Fruit fly (Drosophila melanogaster) whole organism, pupa: ENCODE data around the gene CG17572.

ENCODE experiments used
- CG10348 ChIP-seq: fragments of 200-800 bp; sonication (Bioruptor generic); IDR thresholded peaks from 2 replicates; pipeline ENCODE4 v1.3.6; 2022; ENCODE audit warnings: missing biosample characterization, missing genetic modification characterization
- CG12605 ChIP-seq: fragments of 200-800 bp; sonication (Bioruptor generic); IDR thresholded peaks from 2 replicates; pipeline ENCODE4 v1.3.6; 2022; ENCODE audit warnings: missing biosample characterization, missing genetic modification characterization
- CG13204 ChIP-seq: fragments of 200-800 bp; sonication (Bioruptor generic); optimal IDR thresholded peaks from 2 replicates; lab custom pipeline; 2018; ENCODE audit warnings: missing biosample characterization, mild to moderate bottlenecking, missing genetic modification characterization, moderate library complexity
- CG14655 ChIP-seq: fragments of 200-800 bp; sonication (Bioruptor generic); optimal IDR thresholded peaks from 3 replicates; lab custom pipeline; 2017; ENCODE audit warnings: mild to moderate bottlenecking, missing biosample characterization, missing genetic modification reagents, missing genetic modification characterization
- CG15710 ChIP-seq: fragments of 200-800 bp; sonication (Bioruptor generic); optimal IDR thresholded peaks from 2 replicates; lab custom pipeline; 2018; ENCODE audit warnings: missing biosample characterization, mild to moderate bottlenecking, missing genetic modification characterization, moderate library complexity
- CG17806 ChIP-seq: fragments of 200-800 bp; sonication (Bioruptor generic); optimal IDR thresholded peaks from 2 replicates; lab custom pipeline; 2018; ENCODE audit warnings: missing biosample characterization, mild to moderate bottlenecking, missing genetic modification characterization, moderate library complexity
- CG32121 ChIP-seq: fragments of 200-800 bp; sonication (Bioruptor generic); IDR thresholded peaks from 2 replicates; pipeline ENCODE4 v1.3.6; 2022; ENCODE audit warnings: missing biosample characterization, missing genetic modification characterization
- CG34367 ChIP-seq: fragments of 200-800 bp; sonication (Bioruptor generic); optimal IDR thresholded peaks from 2 replicates; lab custom pipeline; 2018; ENCODE audit warnings: missing biosample characterization, mild to moderate bottlenecking, missing genetic modification characterization
- CG4496 ChIP-seq: fragments of 200-800 bp; sonication (Bioruptor generic); IDR thresholded peaks from 3 replicates; pipeline ENCODE4 v1.3.6; 2022; ENCODE audit warnings: missing biosample characterization, missing genetic modification characterization
- CG8159 ChIP-seq: fragments of 200-800 bp; sonication (Bioruptor generic); optimal IDR thresholded peaks from 3 replicates; lab custom pipeline; 2018; ENCODE audit warnings: missing biosample characterization, mild to moderate bottlenecking, missing genetic modification characterization, moderate library complexity
- CG8301 ChIP-seq: fragments of 200-800 bp; sonication (Bioruptor generic); optimal IDR thresholded peaks from 2 replicates; lab custom pipeline; 2018; ENCODE audit warnings: missing biosample characterization, mild to moderate bottlenecking, missing genetic modification characterization
- CG9948 ChIP-seq: fragments of 200-800 bp; sonication (Bioruptor generic); optimal IDR thresholded peaks from 2 replicates; lab custom pipeline; 2018; ENCODE audit warnings: missing biosample characterization, mild to moderate bottlenecking, missing genetic modification characterization, moderate library complexity
- D1 ChIP-seq: fragments of 200-800 bp; sonication (Bioruptor generic); optimal IDR thresholded peaks from 2 replicates; lab custom pipeline; 2018; ENCODE audit warnings: missing biosample characterization, mild to moderate bottlenecking, missing genetic modification characterization, moderate library complexity
- EcR ChIP-seq: fragments of 200-800 bp; sonication (Bioruptor generic); optimal IDR thresholded peaks from 3 replicates; lab custom pipeline; 2019; ENCODE audit warnings: missing biosample characterization, missing genetic modification characterization, mild to moderate bottlenecking, moderate library complexity, missing genetic modification reagents
- Ets98B ChIP-seq: fragments of 200-800 bp; sonication (Bioruptor generic); IDR thresholded peaks from 2 replicates; pipeline ENCODE4 v1.3.6; 2022; ENCODE audit warnings: missing biosample characterization, missing genetic modification characterization
- Pif1A ChIP-seq: fragments of 200-800 bp; sonication (Bioruptor generic); optimal IDR thresholded peaks from 3 replicates; lab custom pipeline; 2016; ENCODE audit warnings: missing biosample characterization, missing genetic modification characterization
- Pif1B ChIP-seq: fragments of 200-800 bp; sonication (Bioruptor generic); optimal IDR thresholded peaks from 3 replicates; lab custom pipeline; 2016; ENCODE audit warnings: missing biosample characterization, missing genetic modification characterization
- Snoo ChIP-seq: fragments of 200-800 bp; sonication (Bioruptor generic); optimal IDR thresholded peaks from 3 replicates; lab custom pipeline; 2017; ENCODE audit warnings: missing biosample characterization, mild to moderate bottlenecking, missing genetic modification characterization, inconsistent platforms
- fd96Ca ChIP-seq: fragments of 200-800 bp; sonication (Bioruptor generic); IDR thresholded peaks from 3 replicates; pipeline ENCODE4 v1.3.6; 2022; ENCODE audit warnings: missing biosample characterization, missing genetic modification characterization
- gl ChIP-seq: fragments of 200-800 bp; sonication (Bioruptor generic); optimal IDR thresholded peaks from 2 replicates; lab custom pipeline; 2018; ENCODE audit warnings: missing biosample characterization, mild to moderate bottlenecking, missing genetic modification characterization
- rn ChIP-seq: fragments of 200-800 bp; sonication (Bioruptor generic); IDR thresholded peaks from 2 replicates; pipeline ENCODE4 v1.3.6; 2022; ENCODE audit warnings: missing biosample characterization, missing genetic modification characterization

Gene CG17572

DNA sequence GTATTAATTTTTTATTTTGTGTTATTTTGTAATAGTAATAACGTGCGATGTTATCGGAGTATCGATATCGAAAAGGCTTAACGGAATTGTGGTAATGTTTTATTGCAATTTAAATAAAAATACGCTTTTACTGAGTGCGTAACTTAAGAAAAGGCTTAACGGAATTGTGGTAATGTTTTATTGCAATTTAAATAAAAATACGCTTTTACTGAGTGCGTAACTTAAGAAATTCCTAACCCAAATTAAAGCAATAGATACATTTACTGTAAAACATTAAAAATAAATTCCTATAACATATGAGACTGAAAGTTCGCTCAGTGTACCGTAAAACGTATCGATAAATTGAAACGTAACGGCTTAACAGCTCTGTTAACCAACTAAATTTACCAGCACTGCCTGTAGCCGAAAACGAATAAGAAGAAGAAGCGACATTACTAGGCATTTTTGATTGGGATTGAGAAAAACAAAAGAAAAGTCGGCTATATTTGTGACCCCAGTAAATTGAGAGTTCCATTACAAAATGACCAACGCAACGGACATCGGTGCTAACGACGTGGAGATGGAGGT, 22.3 kb downstream of the CG17572 start, which contains the start of gene Rpn3:
TSS of gene Rpn3 (plus strand) at position 257 of the 567 bp plus-strand sequence.
- peak; percentile 75 for TF ChIP-seq CG8159 (tag; lab: Kevin White, UChicago)
- TF ChIP-seq Snoo (tag; lab: Kevin White, UChicago): peak; percentile 60
- no peak for TF ChIP-seq Pif1A (GFP tag; lab: Kevin White, UChicago)
- TF ChIP-seq D1: no peak
- TF ChIP-seq fd96Ca (GFP tag; lab: Robert Waterston, UW): peak; percentile 45; the same call in 1 of the 3 replicates
- peak; percentile 76 for TF ChIP-seq rn
- TF ChIP-seq CG14655 (GFP tag; lab: Kevin White, UChicago): no peak
- TF ChIP-seq CG17806: peak; percentile 78
- peak; percentile 78 for TF ChIP-seq Ets98B
- peak; percentile 77 for TF ChIP-seq CG15710 (tag; lab: Kevin White, UChicago)
- peak; percentile 93 for TF ChIP-seq CG4496 (GFP tag; lab: Robert Waterston, UW)
- TF ChIP-seq CG32121 (GFP tag; lab: Robert Waterston, UW): peak; percentile 87
- no peak for TF ChIP-seq EcR (GFP tag; lab: Kevin White, UChicago)
- TF ChIP-seq gl (tag; lab: Kevin White, UChicago): peak; percentile 39
- TF ChIP-seq CG9948 (tag; lab: Kevin White, UChicago): peak; percentile 74
- TF ChIP-seq CG34367 (tag; lab: Kevin White, UChicago): peak; percentile 61
- TF ChIP-seq CG8301 (tag; lab: Kevin White, UChicago): peak; percentile 71
- peak; percentile 64; the same call in 1 of the 2 replicates for TF ChIP-seq CG12605

DNA sequence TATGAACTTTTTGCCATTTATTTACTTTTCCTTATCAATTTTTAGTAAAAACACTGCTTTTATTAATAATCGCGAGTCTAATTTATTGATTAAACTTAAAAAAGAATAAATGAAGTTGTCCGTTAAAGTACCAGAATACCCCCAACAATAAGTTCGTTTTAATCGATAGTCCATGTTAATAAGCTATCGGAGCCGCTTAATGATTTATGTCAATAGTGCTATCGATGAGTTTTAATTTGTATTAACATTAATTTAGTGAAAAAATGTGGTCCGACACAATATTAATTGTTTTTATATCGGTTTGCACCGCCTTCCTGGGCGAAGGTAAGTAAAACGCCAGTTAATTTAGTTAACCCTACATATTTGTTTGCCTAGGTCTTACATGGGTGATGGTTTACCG, 25.0 kb downstream of the CG17572 start, which contains the start of gene CG10470:
TSS of gene CG10470 (plus strand) at position 165 of the 400 bp plus-strand sequence.
- TF ChIP-seq CG14655 (GFP tag; lab: Kevin White, UChicago): no peak
- no peak for TF ChIP-seq CG8301 (tag; lab: Kevin White, UChicago)
- no peak for TF ChIP-seq Snoo (tag; lab: Kevin White, UChicago)
- no peak for TF ChIP-seq Pif1B
- TF ChIP-seq Pif1A (GFP tag; lab: Kevin White, UChicago): no peak
- TF ChIP-seq CG8159 (tag; lab: Kevin White, UChicago): peak; percentile 4

DNA sequence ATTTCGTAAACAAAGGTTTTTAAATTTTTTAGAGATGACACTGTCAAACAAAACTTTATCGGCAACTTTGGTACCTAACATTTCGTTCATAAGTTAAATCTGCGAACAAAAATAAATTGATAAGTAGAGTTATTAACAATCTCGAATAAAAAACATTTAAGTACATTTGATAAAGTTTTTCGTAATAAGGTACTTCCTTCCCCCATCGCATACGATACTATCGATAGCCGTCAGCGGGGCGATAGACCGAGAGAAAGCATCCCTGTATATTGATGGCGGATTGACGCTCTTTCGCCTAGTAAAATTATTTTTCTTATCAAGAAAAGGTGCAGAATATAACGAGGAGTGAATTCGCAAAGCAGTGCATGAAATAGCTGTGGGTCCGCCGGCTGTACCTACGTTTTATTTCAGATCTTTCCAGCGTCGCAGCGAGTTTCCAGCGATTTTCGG, 28.8 kb downstream of the CG17572 start, which contains the start of the genes Ttc19 and Acn:
TSS of gene Ttc19 (minus strand) at position 38 of the 450 bp plus-strand sequence.
TSS of gene Acn (plus strand) at position 245 of the 450 bp plus-strand sequence.
- peak; percentile 78 for TF ChIP-seq CG32121 (GFP tag; lab: Robert Waterston, UW)
- TF ChIP-seq CG13204 (GFP tag; lab: Kevin White, UChicago): no peak
- peak; percentile 71 for TF ChIP-seq CG8159 (tag; lab: Kevin White, UChicago)
- no peak for TF ChIP-seq CG12605
- TF ChIP-seq Pif1B: no peak
- TF ChIP-seq CG10348 (GFP tag; lab: Robert Waterston, UW): no peak
- no peak for TF ChIP-seq EcR (GFP tag; lab: Kevin White, UChicago)
- TF ChIP-seq Pif1A (GFP tag; lab: Kevin White, UChicago): no peak
- TF ChIP-seq CG8301 (tag; lab: Kevin White, UChicago): no peak
- TF ChIP-seq CG4496 (GFP tag; lab: Robert Waterston, UW): peak; percentile 83; the same call in 2 of the 3 replicates
- peak; percentile 26 for TF ChIP-seq gl (tag; lab: Kevin White, UChicago)
- peak; percentile 77 for TF ChIP-seq CG15710 (tag; lab: Kevin White, UChicago)
- peak; percentile 63; the same call in 1 of the 2 replicates for TF ChIP-seq rn
- TF ChIP-seq CG14655 (GFP tag; lab: Kevin White, UChicago): no peak
- TF ChIP-seq fd96Ca (GFP tag; lab: Robert Waterston, UW): peak; percentile 53; the same call in 1 of the 3 replicates
- peak; percentile 53 for TF ChIP-seq CG34367 (tag; lab: Kevin White, UChicago)
- peak; percentile 67 for TF ChIP-seq Snoo (tag; lab: Kevin White, UChicago)
- TF ChIP-seq CG9948 (tag; lab: Kevin White, UChicago): peak; percentile 43
- TF ChIP-seq CG17806: peak; percentile 49
- peak; percentile 66; the same call in 1 of the 2 replicates for TF ChIP-seq Ets98B
- no peak for TF ChIP-seq D1

DNA sequence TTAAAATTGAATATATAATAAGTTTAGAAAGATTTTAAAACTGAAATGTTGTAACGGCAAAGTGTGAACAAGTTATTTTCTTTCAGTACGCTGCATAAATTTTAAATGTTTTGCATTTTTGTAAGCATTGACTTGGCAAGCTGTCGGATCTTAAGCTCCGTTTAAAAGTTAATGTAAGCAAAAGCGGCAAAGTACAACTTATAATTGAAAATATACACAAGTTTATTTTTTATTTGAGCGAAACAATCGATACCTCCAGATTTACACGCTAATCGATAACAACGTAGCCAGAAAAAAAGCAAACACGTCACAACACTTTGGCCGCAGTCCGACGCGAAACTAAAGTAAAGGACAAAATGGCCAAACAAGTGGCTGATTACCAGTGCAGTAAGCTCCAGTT, 32.4 kb downstream of the CG17572 start, which contains the start of gene Catsup:
TSS of gene Catsup (plus strand) at position 273 of the 400 bp plus-strand sequence.
- TF ChIP-seq CG10348 (GFP tag; lab: Robert Waterston, UW): no peak
- no peak for TF ChIP-seq CG12605
- TF ChIP-seq CG34367 (tag; lab: Kevin White, UChicago): no peak
- TF ChIP-seq CG32121 (GFP tag; lab: Robert Waterston, UW): no peak
- no peak for TF ChIP-seq Pif1A (GFP tag; lab: Kevin White, UChicago)
- TF ChIP-seq Pif1B: no peak
- TF ChIP-seq gl (tag; lab: Kevin White, UChicago): no peak
- TF ChIP-seq fd96Ca (GFP tag; lab: Robert Waterston, UW): no peak
- no peak for TF ChIP-seq rn
- TF ChIP-seq CG14655 (GFP tag; lab: Kevin White, UChicago): no peak
- no peak for TF ChIP-seq CG13204 (GFP tag; lab: Kevin White, UChicago)
- TF ChIP-seq Ets98B: no peak
- TF ChIP-seq D1: no peak
- TF ChIP-seq CG8159 (tag; lab: Kevin White, UChicago): no peak
- no peak for TF ChIP-seq CG4496 (GFP tag; lab: Robert Waterston, UW)

DNA sequence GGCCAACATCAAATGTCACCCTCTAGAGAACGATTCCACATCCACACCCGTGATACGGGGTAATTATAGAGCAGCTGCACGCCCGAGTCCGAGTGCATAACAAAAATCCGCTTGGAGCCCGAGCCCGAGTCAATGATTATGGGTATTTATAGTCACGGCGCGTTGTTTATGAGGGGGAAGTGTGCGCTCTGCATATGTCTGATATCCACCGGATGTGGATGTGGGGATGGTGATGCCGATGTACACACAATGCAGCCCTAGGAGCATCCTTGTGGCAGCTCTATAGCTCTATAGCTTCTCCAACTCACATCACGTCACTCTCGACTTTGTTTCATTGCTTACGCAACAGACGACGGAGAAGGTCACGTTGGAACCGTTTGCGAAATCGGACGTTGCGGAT, 36.5 kb downstream of the CG17572 start:
- TF ChIP-seq fd96Ca (GFP tag; lab: Robert Waterston, UW) (no peak), CG4496 (GFP tag; lab: Robert Waterston, UW) (peak; percentile 26; the same call in 1 of the 3 replicates)
